Worm (Caenorhabditis elegans): ENCODE results near the gene vps-22.
"Not testable (repeated sequence)": the region's sequence is repeated elsewhere in the genome, so short reads cannot be mapped to it uniquely, and the experiment has no call there.

DNA sequence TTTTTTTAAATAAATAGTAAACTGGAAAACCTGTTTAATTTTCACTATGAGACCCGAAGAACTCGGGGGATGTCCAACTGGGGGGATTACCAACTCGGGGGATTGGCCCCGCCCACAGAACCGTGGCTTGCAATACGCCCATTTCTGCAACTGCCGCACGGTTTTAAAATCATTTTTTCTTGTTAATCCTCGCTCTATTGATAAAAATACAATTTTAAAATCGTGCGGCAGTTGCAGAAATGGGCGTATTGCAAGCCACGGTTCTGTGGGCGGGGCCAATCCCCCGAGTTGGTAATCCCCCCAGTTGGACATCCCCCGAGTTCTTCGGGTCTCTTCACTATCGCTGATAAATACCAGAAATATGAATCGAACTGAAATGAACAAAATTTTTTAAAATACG, 40.3 kb downstream of the vps-22 start, which contains the start of gene mmab-1:
- TF ChIP-seq mep-1 (tag; optimal IDR thresholded peaks at IDR 0.05) (peak; percentile 35), nhr-28 (tag; optimal IDR thresholded peaks at IDR 0.05) (peak; percentile 4), rbr-2 (tag; optimal IDR thresholded peaks at IDR 0.05) (peak; percentile 50)
- TF ChIP-seq unc-39 (tag; optimal IDR thresholded peaks at IDR 0.05); tag-97 (GFP tag; IDR thresholded peaks at IDR 0.05); daf-16 (GFP tag; optimal IDR thresholded peaks at IDR 0.05); daf-16 (tag; optimal IDR thresholded peaks at IDR 0.05); R02D3.7 (tag; optimal IDR thresholded peaks at IDR 0.05); snpc-4 (tag; optimal IDR thresholded peaks at IDR 0.05); ceh-82 (tag; optimal IDR thresholded peaks at IDR 0.05); ztf-11 (tag; optimal IDR thresholded peaks at IDR 0.05); jun-1 (tag; optimal IDR thresholded peaks at IDR 0.05): not testable (repeated sequence)
